Worm (Caenorhabditis elegans): ENCODE results near the gene fbxb-22.
"Not testable (repeated sequence)": the region's sequence is repeated elsewhere in the genome, so short reads cannot be mapped to it uniquely, and the experiment has no call there.

- not testable (repeated sequence) for TF ChIP-seq ama-1 (optimal IDR thresholded peaks at IDR 0.05); unc-62 (GFP tag; optimal IDR thresholded peaks at IDR 0.05); ceh-82 (tag; optimal IDR thresholded peaks at IDR 0.05); pha-4 (tag; optimal IDR thresholded peaks at IDR 0.05); daf-12 (tag; optimal IDR thresholded peaks at IDR 0.05); ztf-11 (tag; optimal IDR thresholded peaks at IDR 0.05); nhr-76 (tag; optimal IDR thresholded peaks at IDR 0.05); lin-15B (tag; optimal IDR thresholded peaks at IDR 0.05); ceh-28 (tag; optimal IDR thresholded peaks at IDR 0.05); nhr-237 (tag; optimal IDR thresholded peaks at IDR 0.05)
Observed at ce11 chrIII:11883694-11884093, at the start of gene fbxb-22.

All from whole organism, L3 larva.